Worm (Caenorhabditis elegans) whole organism, late embryonic: Measurements from ENCODE around the gene F46H5.2.

ENCODE experiments used
- ets-4 ChIP-seq: sonication (generic microtip); optimal IDR thresholded peaks from 2 replicates; lab custom pipeline; 2016; ENCODE audit warnings: missing genetic modification characterization, missing compliant biosample characterization
- gmeb-2 ChIP-seq: sonication (generic microtip); optimal IDR thresholded peaks from 2 replicates; lab custom pipeline; 2016; ENCODE audit warnings: missing genetic modification characterization, inconsistent platforms, missing compliant biosample characterization

DNA sequence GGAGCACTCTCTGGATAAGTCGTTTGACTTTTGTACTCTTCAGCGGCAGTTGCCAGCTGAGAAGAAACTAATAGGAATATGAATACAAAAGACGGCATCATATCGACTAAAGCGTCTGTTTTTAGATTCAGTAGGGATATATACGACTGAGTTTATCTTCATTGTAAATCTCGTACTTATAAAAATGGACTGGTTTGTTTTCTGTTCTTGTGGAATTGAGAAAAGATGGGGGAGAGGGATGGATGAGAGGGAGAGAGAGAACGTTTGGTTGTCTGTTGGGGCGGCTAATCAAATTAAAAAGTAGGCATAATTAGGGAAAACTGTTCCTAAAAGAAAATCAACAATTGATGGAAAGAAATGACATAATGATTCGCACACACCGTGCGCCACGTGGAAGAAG lies 3.9 kb downstream of the F46H5.2 start, which contains the start of gene grd-7:
- TF ChIP-seq gmeb-2 (tag; lab: Kevin White, UChicago) (no peak), ets-4 (tag; lab: Kevin White, UChicago) (no peak)
